Worm (Caenorhabditis elegans) whole organism, early embryonic: Measurements from ENCODE around the gene set-28.
"Not testable (repeated sequence)": the region's sequence is repeated elsewhere in the genome, so short reads cannot be mapped to it uniquely, and the experiment has no call there.

Experiments used
- B0310.2 ChIP-seq: sonication (generic microtip); optimal IDR thresholded peaks from 2 replicates; lab custom pipeline; 2016; ENCODE audit warnings: mild to moderate bottlenecking, missing genetic modification characterization, missing compliant biosample characterization
- F13C5.2 ChIP-seq: sonication (generic microtip); optimal IDR thresholded peaks from 2 replicates; lab custom pipeline; 2017; ENCODE audit warnings: mild to moderate bottlenecking, missing genetic modification characterization, inconsistent platforms, missing compliant biosample characterization
- ama-1 ChIP-seq: fragments of 150-350 bp; optimal IDR thresholded peaks from 2 replicates; lab custom pipeline; 2014
- ets-7 ChIP-seq: sonication (generic microtip); optimal IDR thresholded peaks from 2 replicates; lab custom pipeline; 2016; ENCODE audit warnings: missing genotype, missing genetic modification characterization, missing compliant biosample characterization
- sea-1 ChIP-seq: fragments of 200-800 bp; sonication (Bioruptor generic); conservative IDR thresholded peaks from 2 replicates; pipeline ENCODE4 v1.3.6; 2022; ENCODE audit warnings: missing genetic modification characterization, missing compliant biosample characterization
- tbx-11 ChIP-seq: fragments of 200-800 bp; sonication (Bioruptor generic); IDR thresholded peaks from 2 replicates; pipeline ENCODE4 v1.3.6; 2022; ENCODE audit warnings: missing genetic modification characterization, missing compliant biosample characterization
- tbx-37 ChIP-seq: fragments of 200-800 bp; sonication (Bioruptor generic); conservative IDR thresholded peaks from 2 replicates; pipeline ENCODE4 v1.3.6; 2022; ENCODE audit warnings: missing genetic modification reagents, missing genetic modification characterization, missing compliant biosample characterization
- tra-4 ChIP-seq: sonication (generic microtip); optimal IDR thresholded peaks from 2 replicates; lab custom pipeline; 2017; ENCODE audit warnings: missing genetic modification characterization, missing compliant biosample characterization

ce11 chrX:239077-239476 is 23.7 kb upstream of the set-28 start, which contains the start of gene AC8.10:
- TF ChIP-seq tra-4; ama-1 (lab: Kevin White, UChicago); tbx-37 (GFP tag; lab: Robert Waterston, UW); tbx-11 (GFP tag; lab: Robert Waterston, UW); B0310.2 (tag; lab: Kevin White, UChicago); F13C5.2; sea-1 (GFP tag; lab: Robert Waterston, UW); ets-7 (tag; lab: Kevin White, UChicago): not testable (repeated sequence)
